Worm (Caenorhabditis elegans) whole organism, late embryonic: ENCODE measurements around the gene elo-2.

ENCODE experiments used
- K02D7.2 ChIP-seq: sonication (generic microtip); optimal IDR thresholded peaks from 2 replicates; lab custom pipeline; 2017; ENCODE audit warnings: mild to moderate bottlenecking, missing genetic modification characterization, missing compliant biosample characterization
- ceh-18 ChIP-seq: sonication (generic microtip); optimal IDR thresholded peaks from 2 replicates; lab custom pipeline; 2016; ENCODE audit warnings: missing genetic modification characterization, missing compliant biosample characterization
- ceh-19 ChIP-seq: fragments of 200-800 bp; sonication (Bioruptor generic); optimal IDR thresholded peaks from 2 replicates; lab custom pipeline; 2018; ENCODE audit warnings: mild to moderate bottlenecking, missing genetic modification characterization, missing compliant biosample characterization
- ceh-2 ChIP-seq: sonication (generic microtip); optimal IDR thresholded peaks from 2 replicates; lab custom pipeline; 2016; ENCODE audit warnings: missing genotype, missing genetic modification characterization, missing compliant biosample characterization
- ceh-24 ChIP-seq: sonication (generic microtip); optimal IDR thresholded peaks from 2 replicates; lab custom pipeline; 2016; ENCODE audit warnings: mild to moderate bottlenecking, missing genetic modification characterization, missing compliant biosample characterization
- ceh-31 ChIP-seq: sonication (generic microtip); optimal IDR thresholded peaks from 2 replicates; lab custom pipeline; 2016; ENCODE audit warnings: missing genetic modification characterization, missing compliant biosample characterization
- ceh-34 ChIP-seq: sonication (generic microtip); optimal IDR thresholded peaks from 2 replicates; lab custom pipeline; 2016; ENCODE audit warnings: mild to moderate bottlenecking, missing genetic modification characterization, missing compliant biosample characterization
- ceh-48 ChIP-seq: sonication (generic microtip); optimal IDR thresholded peaks from 2 replicates; lab custom pipeline; 2016; ENCODE audit warnings: missing genetic modification characterization, inconsistent platforms, missing compliant biosample characterization
- ceh-6 ChIP-seq: fragments of 200-800 bp; sonication (Bioruptor generic); optimal IDR thresholded peaks from 2 replicates; lab custom pipeline; 2018; ENCODE audit warnings: mild to moderate bottlenecking, missing genetic modification characterization, missing compliant biosample characterization
- ceh-9 ChIP-seq: sonication (generic microtip); optimal IDR thresholded peaks from 2 replicates; lab custom pipeline; 2016; ENCODE audit warnings: mild to moderate bottlenecking, missing genetic modification characterization, inconsistent platforms, missing compliant biosample characterization
- che-1 ChIP-seq: sonication (generic microtip); optimal IDR thresholded peaks from 2 replicates; lab custom pipeline; 2016; ENCODE audit warnings: mild to moderate bottlenecking, missing genetic modification characterization, missing compliant biosample characterization
- elt-2 ChIP-seq: sonication (generic microtip); optimal IDR thresholded peaks from 2 replicates; lab custom pipeline; 2016; ENCODE audit warnings: missing genetic modification reagents, missing genetic modification characterization, missing compliant biosample characterization
- ets-4 ChIP-seq: sonication (generic microtip); optimal IDR thresholded peaks from 2 replicates; lab custom pipeline; 2016; ENCODE audit warnings: missing genetic modification characterization, missing compliant biosample characterization
- fax-1 ChIP-seq: sonication (generic microtip); optimal IDR thresholded peaks from 2 replicates; lab custom pipeline; 2016; ENCODE audit warnings: missing genotype, missing genetic modification characterization, missing compliant biosample characterization
- fkh-10 ChIP-seq: fragments of 150-350 bp; optimal IDR thresholded peaks from 2 replicates; lab custom pipeline; 2014; ENCODE audit warnings: missing biosample characterization, missing genetic modification reagents, missing genetic modification characterization
- gmeb-2 ChIP-seq: sonication (generic microtip); optimal IDR thresholded peaks from 2 replicates; lab custom pipeline; 2016; ENCODE audit warnings: missing genetic modification characterization, inconsistent platforms, missing compliant biosample characterization
- hlh-13 ChIP-seq: fragments of 200-800 bp; sonication (Bioruptor generic); optimal IDR thresholded peaks from 2 replicates; lab custom pipeline; 2018; ENCODE audit warnings: mild to moderate bottlenecking, missing genetic modification characterization, missing compliant biosample characterization
- hlh-30 ChIP-seq: sonication (generic microtip); optimal IDR thresholded peaks from 2 replicates; lab custom pipeline; 2017; ENCODE audit warnings: antibody characterized with exemption, missing genetic modification characterization, missing compliant biosample characterization; ENCODE audit not compliant: insufficient read depth
- madf-2 ChIP-seq: sonication (generic microtip); optimal IDR thresholded peaks from 2 replicates; lab custom pipeline; 2017; ENCODE audit warnings: missing genetic modification characterization, missing compliant biosample characterization
- nfya-1 ChIP-seq: sonication (generic microtip); optimal IDR thresholded peaks from 2 replicates; lab custom pipeline; 2017; ENCODE audit warnings: missing genetic modification characterization, mild to moderate bottlenecking, missing compliant biosample characterization, antibody characterized with exemption, moderate library complexity
- npax-4 ChIP-seq: sonication (generic microtip); optimal IDR thresholded peaks from 2 replicates; lab custom pipeline; 2016; ENCODE audit warnings: missing genetic modification characterization, missing compliant biosample characterization
- odd-2 ChIP-seq: sonication (generic microtip); optimal IDR thresholded peaks from 2 replicates; lab custom pipeline; 2017; ENCODE audit warnings: antibody characterized with exemption, mild to moderate bottlenecking, missing genetic modification characterization, missing compliant biosample characterization
- pag-3 ChIP-seq: sonication (generic microtip); optimal IDR thresholded peaks from 2 replicates; lab custom pipeline; 2016; ENCODE audit warnings: missing compliant biosample characterization, missing genetic modification characterization, borderline replicate concordance
- pax-1 ChIP-seq: fragments of 150-350 bp; optimal IDR thresholded peaks from 2 replicates; lab custom pipeline; 2014; ENCODE audit warnings: missing biosample characterization, missing genetic modification characterization
- pha-4 ChIP-seq: fragments of 150-350 bp; optimal IDR thresholded peaks from 2 replicates; lab custom pipeline; 2018; ENCODE audit warnings: missing biosample characterization, missing genetic modification reagents, missing genetic modification characterization
- sdc-2 ChIP-seq: sonication (generic microtip); optimal IDR thresholded peaks from 2 replicates; lab custom pipeline; 2016; ENCODE audit warnings: missing genotype, missing genetic modification characterization, missing compliant biosample characterization
- sox-4 ChIP-seq: sonication (generic microtip); optimal IDR thresholded peaks from 2 replicates; lab custom pipeline; 2017; ENCODE audit warnings: mild to moderate bottlenecking, missing genetic modification characterization, inconsistent platforms, missing compliant biosample characterization
- syd-9 ChIP-seq: sonication (generic microtip); optimal IDR thresholded peaks from 2 replicates; lab custom pipeline; 2016; ENCODE audit warnings: mild to moderate bottlenecking, missing genetic modification characterization, moderate library complexity, missing compliant biosample characterization
- ttx-3 ChIP-seq: sonication (generic microtip); optimal IDR thresholded peaks from 2 replicates; lab custom pipeline; 2016; ENCODE audit warnings: missing genetic modification reagents, missing genetic modification characterization, missing compliant biosample characterization
- unc-42 ChIP-seq: sonication (generic microtip); optimal IDR thresholded peaks from 2 replicates; lab custom pipeline; 2016; ENCODE audit warnings: missing genotype, missing genetic modification characterization, missing compliant biosample characterization
- unc-86 ChIP-seq: sonication (generic microtip); optimal IDR thresholded peaks from 2 replicates; lab custom pipeline; 2016; ENCODE audit warnings: missing genetic modification characterization, missing compliant biosample characterization
- ztf-16 ChIP-seq: sonication (generic microtip); optimal IDR thresholded peaks from 2 replicates; lab custom pipeline; 2017; ENCODE audit warnings: missing genetic modification characterization, missing compliant biosample characterization

The elo-2 gene

ce11 chrIV:17437038-17437437 is 30.2 kb downstream of the elo-2 start, which contains the start of gene C06A12.8:
Gene C06A12.8 (plus strand): TSS chrIV:17437338.
- no peak for TF ChIP-seq odd-2 (tag; lab: Kevin White, UChicago)
- TF ChIP-seq nfya-1 (tag; lab: Kevin White, UChicago) = no peak
- TF ChIP-seq, all 69 proteins: peak for 0

ce11 chrIV:17436552-17436951 is 30.7 kb downstream of the elo-2 start, which contains the start of gene gcy-27:
Gene gcy-27 (minus strand): TSS chrIV:17436652.
- TF ChIP-seq sdc-2 (tag; lab: Kevin White, UChicago) (no peak), ttx-3 (tag; lab: Kevin White, UChicago) (no peak), ceh-31 (tag; lab: Kevin White, UChicago) (no peak), madf-2 (tag; lab: Kevin White, UChicago) (no peak), K02D7.2 (no peak), ceh-34 (tag; lab: Kevin White, UChicago) (no peak), pag-3 (tag; lab: Kevin White, UChicago) (no peak), ceh-6 (GFP tag; lab: Kevin White, UChicago) (no peak)

ce11 chrIV:17435228-17435627 is 32.0 kb downstream of the elo-2 start:
- TF ChIP-seq che-1 (tag; lab: Kevin White, UChicago) (no peak), madf-2 (tag; lab: Kevin White, UChicago) (no peak)

ce11 chrIV:17432223-17432826 is 34.9 kb downstream of the elo-2 start:
- TF ChIP-seq pax-1 = no peak
- peak; percentile 10 for TF ChIP-seq elt-2 (tag; lab: Kevin White, UChicago)
- TF ChIP-seq gmeb-2 (tag; lab: Kevin White, UChicago) = no peak

- TF ChIP-seq ceh-18 (tag; lab: Kevin White, UChicago) (no peak), fkh-10 (GFP tag; lab: Kevin White, UChicago) (no peak), odd-2 (tag; lab: Kevin White, UChicago) (no peak), gmeb-2 (tag; lab: Kevin White, UChicago) (no peak), ceh-9 (no peak), ttx-3 (tag; lab: Kevin White, UChicago) (no peak), ceh-24 (tag; lab: Kevin White, UChicago) (no peak), ets-4 (tag; lab: Kevin White, UChicago) (no peak), ceh-2 (no peak), ceh-48 (no peak), syd-9 (no peak), fax-1 (tag; lab: Kevin White, UChicago) (no peak)
Measured at ce11 chrIV:17431287-17431686, 35.9 kb downstream of the elo-2 start, which contains the start of gene lact-6. Gene lact-6 (minus strand): TSS chrIV:17431387.

- TF ChIP-seq ztf-16 (tag; lab: Kevin White, UChicago) = no peak
Measured at ce11 chrIV:17427423-17427822, 39.8 kb downstream of the elo-2 start, which contains the start of gene C06A12.3. Gene C06A12.3 (plus strand): TSS chrIV:17427723.

- TF ChIP-seq ceh-19 (GFP tag; lab: Kevin White, UChicago) = no peak
- TF ChIP-seq npax-4 (tag; lab: Kevin White, UChicago) = no peak
- TF ChIP-seq ttx-3 (tag; lab: Kevin White, UChicago) = no peak
- TF ChIP-seq unc-42 = no peak
- no peak for TF ChIP-seq ceh-34 (tag; lab: Kevin White, UChicago)
- no peak for TF ChIP-seq che-1 (tag; lab: Kevin White, UChicago)
- TF ChIP-seq pha-4 (tag; lab: Kevin White, UChicago) = no peak
- TF ChIP-seq unc-86 (tag; lab: Kevin White, UChicago) = no peak
- TF ChIP-seq hlh-13 (GFP tag; lab: Kevin White, UChicago) = no peak
- no peak for TF ChIP-seq ceh-18 (tag; lab: Kevin White, UChicago)
- no peak for TF ChIP-seq hlh-30 (tag; lab: Kevin White, UChicago)
- no peak for TF ChIP-seq sox-4 (tag; lab: Kevin White, UChicago)
Measured at ce11 chrIV:17426970-17427369, 40.2 kb downstream of the elo-2 start.
